Worm (Caenorhabditis elegans) whole organism, young adult: ENCODE data around the gene F56F11.4.

Experiments used
- C06A6.2 ChIP-seq: fragments of 200-800 bp; sonication (Bioruptor generic); conservative IDR thresholded peaks from 2 replicates; pipeline ENCODE4 v1.3.6; 2022; ENCODE audit warnings: missing genetic modification characterization, missing compliant biosample characterization
- F10E7.11 ChIP-seq: sonication (generic microtip); optimal IDR thresholded peaks from 2 replicates; lab custom pipeline; 2017; ENCODE audit warnings: mild to moderate bottlenecking, missing genetic modification characterization, moderate library complexity, missing compliant biosample characterization
- F37B4.10 ChIP-seq: fragments of 200-800 bp; sonication (Bioruptor generic); IDR thresholded peaks from 2 replicates; pipeline ENCODE4 v1.3.6; 2022; ENCODE audit warnings: missing genetic modification characterization, missing compliant biosample characterization
- F39B2.1 ChIP-seq: fragments of 200-800 bp; sonication (Bioruptor generic); IDR thresholded peaks from 2 replicates; pipeline ENCODE4 v1.3.6; 2022; ENCODE audit warnings: missing genetic modification reagents, missing genetic modification characterization, missing compliant biosample characterization
- F57C9.4 ChIP-seq: sonication (generic microtip); optimal IDR thresholded peaks from 2 replicates; lab custom pipeline; 2017; ENCODE audit warnings: mild to moderate bottlenecking, missing genetic modification characterization, missing compliant biosample characterization
- K12H6.12 ChIP-seq: fragments of 200-800 bp; sonication (Bioruptor generic); optimal IDR thresholded peaks from 2 replicates; lab custom pipeline; 2018; ENCODE audit warnings: mild to moderate bottlenecking, missing genetic modification characterization, missing compliant biosample characterization
- Y53F4B.3 ChIP-seq: fragments of 200-800 bp; sonication (Bioruptor generic); IDR thresholded peaks from 2 replicates; pipeline ENCODE4 v1.3.6; 2022; ENCODE audit warnings: missing genetic modification reagents, missing genetic modification characterization, missing compliant biosample characterization
- Y53G8AR.9 ChIP-seq: fragments of 200-800 bp; sonication (Bioruptor generic); conservative IDR thresholded peaks from 2 replicates; pipeline ENCODE4 v1.3.6; 2022; ENCODE audit warnings: missing genetic modification reagents, missing genetic modification characterization, missing compliant biosample characterization
- Y67H2A.10 ChIP-seq: fragments of 200-800 bp; sonication (Bioruptor generic); conservative IDR thresholded peaks from 2 replicates; pipeline ENCODE4 v1.3.6; 2022; ENCODE audit warnings: missing genetic modification reagents, missing genetic modification characterization, missing compliant biosample characterization
- ZK185.1 ChIP-seq: sonication (generic microtip); optimal IDR thresholded peaks from 2 replicates; lab custom pipeline; 2016; ENCODE audit warnings: mild to moderate bottlenecking, missing genetic modification characterization, missing compliant biosample characterization; ENCODE audit not compliant: poor library complexity, severe bottlenecking
- aptf-3 ChIP-seq: fragments of 200-800 bp; sonication (Bioruptor generic); IDR thresholded peaks from 2 replicates; pipeline ENCODE4 v1.3.6; 2022; ENCODE audit warnings: missing genetic modification characterization, missing compliant biosample characterization
- bed-2 ChIP-seq: fragments of 200-800 bp; sonication (Bioruptor generic); IDR thresholded peaks from 2 replicates; pipeline ENCODE4 v1.3.6; 2022; ENCODE audit warnings: missing genetic modification reagents, missing genetic modification characterization, missing compliant biosample characterization
- ceh-27 ChIP-seq: fragments of 200-800 bp; sonication (Bioruptor generic); optimal IDR thresholded peaks from 2 replicates; lab custom pipeline; 2018; ENCODE audit warnings: mild to moderate bottlenecking, missing genetic modification characterization, moderate library complexity, missing compliant biosample characterization
- ceh-40 ChIP-seq: fragments of 200-800 bp; sonication (Bioruptor generic); IDR thresholded peaks from 2 replicates; pipeline ENCODE4 v1.3.6; 2022; ENCODE audit warnings: missing genetic modification characterization, missing compliant biosample characterization
- ceh-58 ChIP-seq: fragments of 200-800 bp; sonication (Bioruptor generic); IDR thresholded peaks from 2 replicates; pipeline ENCODE4 v1.3.6; 2022; ENCODE audit warnings: missing genetic modification characterization, missing compliant biosample characterization
- ceh-91 ChIP-seq: fragments of 200-800 bp; sonication (Bioruptor generic); IDR thresholded peaks from 2 replicates; pipeline ENCODE4 v1.3.6; 2022; ENCODE audit warnings: missing genetic modification reagents, missing genetic modification characterization, missing compliant biosample characterization
- efl-1 ChIP-seq: fragments of 150-350 bp; optimal IDR thresholded peaks from 2 replicates; lab custom pipeline; 2014; ENCODE audit warnings: missing biosample characterization, missing genetic modification reagents, missing genetic modification characterization
- egrh-3 ChIP-seq: fragments of 200-800 bp; sonication (Bioruptor generic); IDR thresholded peaks from 2 replicates; pipeline ENCODE4 v1.3.6; 2022; ENCODE audit warnings: missing genetic modification reagents, missing genetic modification characterization, missing compliant biosample characterization
- fkh-3 ChIP-seq: sonication (generic microtip); optimal IDR thresholded peaks from 2 replicates; lab custom pipeline; 2016; ENCODE audit warnings: mild to moderate bottlenecking, missing genetic modification characterization, missing compliant biosample characterization
- hmg-1.2 ChIP-seq: fragments of 200-800 bp; sonication (Bioruptor generic); IDR thresholded peaks from 2 replicates; pipeline ENCODE4 v1.3.6; 2022; ENCODE audit warnings: missing genetic modification reagents, missing genetic modification characterization, missing compliant biosample characterization
- hmg-20 ChIP-seq: fragments of 200-800 bp; sonication (Bioruptor generic); IDR thresholded peaks from 2 replicates; pipeline ENCODE4 v1.3.6; 2022; ENCODE audit warnings: missing genetic modification reagents, missing genetic modification characterization, missing compliant biosample characterization
- lin-54 ChIP-seq: fragments of 200-800 bp; sonication (Bioruptor generic); optimal IDR thresholded peaks from 2 replicates; lab custom pipeline; 2018; ENCODE audit warnings: mild to moderate bottlenecking, missing genetic modification characterization, missing compliant biosample characterization
- madf-10 ChIP-seq: sonication (generic microtip); optimal IDR thresholded peaks from 2 replicates; lab custom pipeline; 2016; ENCODE audit warnings: mild to moderate bottlenecking, missing genetic modification characterization, missing compliant biosample characterization
- madf-3 ChIP-seq: fragments of 200-800 bp; sonication (Bioruptor generic); IDR thresholded peaks from 2 replicates; pipeline ENCODE4 v1.3.6; 2022; ENCODE audit warnings: missing genetic modification reagents, missing genetic modification characterization, missing compliant biosample characterization
- madf-8 ChIP-seq: fragments of 200-800 bp; sonication (Bioruptor generic); conservative IDR thresholded peaks from 2 replicates; pipeline ENCODE4 v1.3.6; 2022; ENCODE audit warnings: missing genetic modification reagents, missing genetic modification characterization, missing compliant biosample characterization
- mel-28 ChIP-seq: sonication (generic microtip); optimal IDR thresholded peaks from 2 replicates; lab custom pipeline; 2016; ENCODE audit warnings: borderline replicate concordance, mild to moderate bottlenecking, missing genetic modification characterization, missing compliant biosample characterization
- mxl-1 ChIP-seq: sonication (generic microtip); optimal IDR thresholded peaks from 2 replicates; lab custom pipeline; 2016; ENCODE audit warnings: missing genetic modification characterization, missing compliant biosample characterization
- nhr-90 ChIP-seq: sonication (generic microtip); optimal IDR thresholded peaks from 2 replicates; lab custom pipeline; 2016; ENCODE audit warnings: missing genotype, mild to moderate bottlenecking, missing genetic modification characterization, missing compliant biosample characterization
- repo-1 ChIP-seq: sonication (generic microtip); optimal IDR thresholded peaks from 2 replicates; lab custom pipeline; 2017; ENCODE audit warnings: mild to moderate bottlenecking, missing genetic modification characterization, missing compliant biosample characterization
- sdz-38 ChIP-seq: sonication (generic microtip); optimal IDR thresholded peaks from 2 replicates; lab custom pipeline; 2016; ENCODE audit warnings: missing genotype, missing genetic modification characterization, missing compliant biosample characterization
- snpc-1.1 ChIP-seq: sonication (generic microtip); optimal IDR thresholded peaks from 2 replicates; lab custom pipeline; 2017; ENCODE audit warnings: missing genetic modification characterization, mild to moderate bottlenecking, missing compliant biosample characterization, antibody characterized with exemption, moderate library complexity, missing genotype, missing genetic modification reagents; ENCODE audit not compliant: insufficient read depth
- snpc-1.3 ChIP-seq: sonication (generic microtip); optimal IDR thresholded peaks from 2 replicates; lab custom pipeline; 2017; ENCODE audit warnings: missing genetic modification characterization, mild to moderate bottlenecking, missing compliant biosample characterization, antibody characterized with exemption, moderate library complexity, missing genotype, missing genetic modification reagents; ENCODE audit not compliant: insufficient read depth
- tlf-1 ChIP-seq: fragments of 200-800 bp; sonication (Bioruptor generic); optimal IDR thresholded peaks from 2 replicates; lab custom pipeline; 2018; ENCODE audit warnings: mild to moderate bottlenecking, missing genetic modification characterization, missing compliant biosample characterization
- zfh-2 ChIP-seq: fragments of 200-800 bp; sonication (Bioruptor generic); conservative IDR thresholded peaks from 2 replicates; pipeline ENCODE4 v1.3.6; 2022; ENCODE audit warnings: missing genetic modification reagents, missing genetic modification characterization, missing compliant biosample characterization
- ztf-3 ChIP-seq: fragments of 200-800 bp; sonication (Bioruptor generic); optimal IDR thresholded peaks from 2 replicates; lab custom pipeline; 2018; ENCODE audit warnings: mild to moderate bottlenecking, missing genetic modification characterization, missing compliant biosample characterization

Gene F56F11.4

DNA sequence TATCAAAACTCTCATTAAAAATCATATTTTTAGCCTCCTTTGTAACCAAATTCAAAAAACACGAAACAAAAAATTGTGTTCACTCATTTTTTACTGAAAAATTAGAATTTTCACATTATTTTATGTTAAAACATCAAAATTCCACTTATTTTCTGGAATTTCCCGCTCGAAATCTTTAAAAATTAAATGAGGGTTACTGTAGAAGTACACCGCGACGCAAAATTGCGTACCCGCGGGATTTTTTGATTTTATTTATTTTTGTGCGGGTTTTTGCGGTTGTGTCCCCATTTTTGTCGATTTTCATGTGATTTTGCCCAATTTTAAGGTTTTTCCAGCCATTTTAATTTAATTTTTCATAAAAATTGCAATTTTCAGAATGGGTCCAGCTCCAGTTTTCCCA is 2.3 kb downstream of the F56F11.4 start (continued):
- no peak for TF ChIP-seq hmg-20 (GFP tag; lab: Robert Waterston, UW)

DNA sequence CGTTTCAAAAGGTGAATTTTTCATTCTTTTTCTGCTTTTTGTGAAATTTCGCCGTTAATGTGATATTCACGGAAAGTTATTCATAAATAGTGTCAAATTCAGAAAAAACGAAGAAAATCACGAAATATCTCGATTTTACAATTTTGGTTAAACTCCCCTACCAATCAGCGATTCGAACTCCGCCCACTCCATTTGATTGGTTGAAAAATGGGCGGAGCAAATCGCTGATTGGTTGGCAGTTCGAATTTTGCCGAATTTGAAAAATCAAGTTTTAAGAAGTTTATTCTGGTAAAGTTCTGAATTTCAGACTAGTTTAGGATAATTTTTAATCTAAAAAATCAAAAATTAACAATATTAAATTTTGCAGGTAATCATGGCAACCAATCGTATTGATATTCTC is 8.6 kb downstream of the F56F11.4 start:
- TF ChIP-seq madf-10 (no peak), snpc-1.3 (tag; lab: Kevin White, UChicago) (no peak), madf-8 (GFP tag; lab: Robert Waterston, UW) (no peak), repo-1 (tag; lab: Kevin White, UChicago) (no peak), egrh-3 (GFP tag; lab: Robert Waterston, UW) (no peak), ceh-58 (GFP tag; lab: Robert Waterston, UW) (no peak), F10E7.11 (tag; lab: Kevin White, UChicago) (no peak), madf-3 (GFP tag; lab: Robert Waterston, UW) (no peak), F37B4.10 (no peak), K12H6.12 (no peak), ZK185.1 (tag; lab: Kevin White, UChicago) (no peak), Y67H2A.10 (no peak), F39B2.1 (GFP tag; lab: Robert Waterston, UW) (no peak)

DNA sequence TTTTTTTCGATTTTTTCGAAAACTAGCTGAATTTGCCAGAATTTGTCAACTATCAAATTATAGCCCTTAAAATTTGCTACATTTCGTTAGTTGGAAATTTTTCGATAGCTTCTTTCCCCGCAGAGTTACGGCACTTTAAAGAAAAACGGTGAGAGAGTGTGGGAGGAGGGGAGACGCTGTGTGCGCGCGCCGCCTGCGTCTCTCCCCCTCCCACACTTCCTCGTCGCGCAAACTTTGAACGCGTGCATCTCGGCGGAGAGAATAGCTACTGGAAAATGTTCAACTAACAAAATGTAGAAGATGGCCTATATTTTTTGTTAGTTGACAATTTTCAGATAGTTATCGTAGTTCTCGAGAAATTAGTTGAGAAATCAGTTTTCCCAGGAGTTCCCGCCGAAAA is 10.6 kb downstream of the F56F11.4 start:
- TF ChIP-seq hmg-1.2 (GFP tag; lab: Robert Waterston, UW) = peak; percentile 86
- no peak for TF ChIP-seq nhr-90
- peak; percentile 51 for TF ChIP-seq zfh-2 (GFP tag; lab: Robert Waterston, UW)

DNA sequence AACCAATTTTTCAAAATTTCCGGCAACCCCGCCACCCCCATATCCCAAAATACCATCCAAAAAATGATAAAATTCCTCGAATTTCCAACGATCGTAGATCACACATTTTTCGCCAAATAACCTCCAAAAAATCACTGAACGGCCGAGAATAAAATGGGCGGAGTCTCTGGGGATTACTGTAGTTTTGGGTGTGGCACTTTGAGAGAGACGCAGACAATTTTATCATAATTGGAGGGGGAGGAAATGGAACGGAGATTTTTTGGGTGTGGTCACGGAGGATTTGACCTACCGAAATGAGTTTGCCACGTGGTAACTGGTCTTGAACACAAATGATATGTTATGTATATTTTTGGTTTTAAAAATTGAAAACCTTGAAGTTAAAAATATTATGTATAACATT is 12.4 kb downstream of the F56F11.4 start:
- TF ChIP-seq ceh-40 (GFP tag; lab: Robert Waterston, UW) (no peak), Y53F4B.3 (no peak), aptf-3 (GFP tag; lab: Robert Waterston, UW) (no peak), ceh-27 (GFP tag; lab: Kevin White, UChicago) (no peak), sdz-38 (tag; lab: Kevin White, UChicago) (no peak), C06A6.2 (no peak), snpc-1.1 (no peak), lin-54 (no peak), bed-2 (GFP tag; lab: Robert Waterston, UW) (no peak), fkh-3 (tag; lab: Kevin White, UChicago) (no peak), mel-28 (tag; lab: Kevin White, UChicago) (no peak), mxl-1 (tag; lab: Kevin White, UChicago) (no peak), F39B2.1 (GFP tag; lab: Robert Waterston, UW) (no peak), ceh-91 (no peak), F57C9.4 (tag; lab: Kevin White, UChicago) (no peak), K12H6.12 (no peak), efl-1 (GFP tag; lab: Kevin White, UChicago) (no peak), Y53G8AR.9 (GFP tag; lab: Robert Waterston, UW) (no peak)

DNA sequence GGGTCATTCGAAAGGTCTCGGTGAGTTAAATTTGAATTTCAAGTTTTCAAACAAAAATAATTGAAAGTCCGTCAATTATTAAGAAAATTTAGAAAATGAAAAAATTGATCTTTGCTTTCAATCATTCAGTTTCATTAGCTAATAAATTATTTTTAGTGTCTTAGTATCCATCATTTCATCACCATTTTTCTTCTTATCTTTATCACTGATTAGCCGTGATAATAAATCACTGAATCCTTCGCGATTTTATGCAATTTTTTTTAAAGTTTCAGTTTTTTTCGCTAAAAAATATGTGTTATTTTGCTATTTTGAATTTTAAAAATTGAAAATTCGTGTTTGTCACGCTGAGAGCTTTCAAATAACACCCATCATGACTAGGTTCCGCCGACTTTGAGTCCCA is 13.0 kb downstream of the F56F11.4 start:
- TF ChIP-seq tlf-1 (GFP tag; lab: Kevin White, UChicago) (no peak), ztf-3 (GFP tag; lab: Kevin White, UChicago) (no peak), ceh-27 (GFP tag; lab: Kevin White, UChicago) (no peak), K12H6.12 (no peak)
- TF ChIP-seq, all 124 proteins: peak for 0
